Worm (Caenorhabditis elegans): ENCODE measurements around the gene pgap-2.
A peak's percentile ranks its signal among the peaks of the same experiment; 100 is the strongest.

The pgap-2 gene

DNA sequence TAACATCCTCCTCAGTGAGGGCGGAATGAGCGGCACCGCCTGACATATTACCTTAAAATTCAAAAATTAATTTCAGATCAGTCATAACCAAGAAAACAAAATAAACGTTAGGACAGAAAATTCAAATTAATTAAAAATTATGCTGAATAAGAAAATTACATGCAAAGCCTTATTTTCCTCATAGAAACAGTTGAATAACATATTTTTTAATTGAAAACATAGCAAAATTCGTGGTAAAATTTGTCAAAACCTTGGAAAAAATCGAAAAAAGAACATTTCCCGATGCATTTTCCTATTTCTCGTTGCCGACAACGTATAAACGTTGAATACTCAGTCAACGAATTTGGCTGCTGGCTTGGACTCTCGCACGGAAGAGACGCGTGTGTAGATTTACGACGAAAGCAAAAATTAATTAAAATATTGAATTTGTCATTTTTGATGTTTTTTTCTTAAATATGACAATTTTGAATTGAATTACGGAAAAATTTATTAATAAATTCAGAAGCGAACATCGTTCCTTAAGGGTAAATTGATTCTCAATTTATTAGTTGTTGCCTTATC, 48.8 kb downstream of the pgap-2 start, which contains the start of the genes rps-0 and rbg-3 (continued):
- TF ChIP-seq B0035.1 (tag; optimal IDR thresholded peaks at IDR 0.05) = no peak
- peak in 1 of 2 experiments; percentile 74 for TF ChIP-seq let-607 (tag; optimal IDR thresholded peaks at IDR 0.05)
- no peak for TF ChIP-seq let-526 (GFP tag; IDR thresholded peaks at IDR 0.05)
- peak; percentile 91 for TF ChIP-seq snpc-3.4 (tag; optimal IDR thresholded peaks at IDR 0.05)
- TF ChIP-seq tlf-1 (GFP tag; optimal IDR thresholded peaks at IDR 0.05) = peak; percentile 88
- TF ChIP-seq ceh-27 (GFP tag; optimal IDR thresholded peaks at IDR 0.05) = peak; percentile 74
- no peak for TF ChIP-seq zfh-2 (GFP tag; conservative IDR thresholded peaks at IDR 0.05)
- TF ChIP-seq T07F8.4 (tag; optimal IDR thresholded peaks at IDR 0.05) = no peak
- peak; percentile 83 for TF ChIP-seq mcd-1 (GFP tag; IDR thresholded peaks at IDR 0.05)
- no peak for TF ChIP-seq mes-4 (tag; optimal IDR thresholded peaks at IDR 0.05)
- TF ChIP-seq hrde-1 (tag; optimal IDR thresholded peaks at IDR 0.05; ENCODE audit: borderline replicate concordance) = no peak
- TF ChIP-seq nhr-179 (tag; optimal IDR thresholded peaks at IDR 0.05) = no peak
- TF ChIP-seq atf-7 (tag; optimal IDR thresholded peaks at IDR 0.05) = no peak
- peak; percentile 82 for TF ChIP-seq madf-6 (GFP tag; IDR thresholded peaks at IDR 0.05)
- TF ChIP-seq F10E7.11 (tag; optimal IDR thresholded peaks at IDR 0.05) = no peak
- TF ChIP-seq ztf-18 (tag; optimal IDR thresholded peaks at IDR 0.05) = peak; percentile 90
- TF ChIP-seq F57C9.4 (tag; optimal IDR thresholded peaks at IDR 0.05) = no peak
- TF ChIP-seq K12H6.12 (tag; optimal IDR thresholded peaks at IDR 0.05) = peak; percentile 49
- TF ChIP-seq him-1 (tag; optimal IDR thresholded peaks at IDR 0.05) = peak; percentile 40
- TF ChIP-seq hmg-1.2 (GFP tag; IDR thresholded peaks at IDR 0.05) = peak; percentile 89
- TF ChIP-seq ceh-100 (GFP tag; IDR thresholded peaks at IDR 0.05) = peak; percentile 27; the same call in 1 of the 2 replicates
- peak; percentile 99 for TF ChIP-seq F33H1.4 (GFP tag; IDR thresholded peaks at IDR 0.05)
- no peak for TF ChIP-seq tbx-9 (tag; optimal IDR thresholded peaks at IDR 0.05; ENCODE audit: borderline replicate concordance)
- TF ChIP-seq ets-4 (GFP tag; optimal IDR thresholded peaks at IDR 0.05) = no peak
- no peak for TF ChIP-seq aptf-2 (GFP tag; conservative IDR thresholded peaks at IDR 0.05)
- TF ChIP-seq ceh-79 (tag; optimal IDR thresholded peaks at IDR 0.05) = no peak
- TF ChIP-seq K11D2.4 (GFP tag; IDR thresholded peaks at IDR 0.05) = peak; percentile 76
- TF ChIP-seq ztf-25 (GFP tag; IDR thresholded peaks at IDR 0.05) = no peak
- peak; percentile 62 for TF ChIP-seq efl-1 (GFP tag; optimal IDR thresholded peaks at IDR 0.05)
- TF ChIP-seq snpc-4 (GFP tag; optimal IDR thresholded peaks at IDR 0.05) = no peak
- peak in 3 of 4 experiments; percentile 53 to 74 (median 61) for TF ChIP-seq snpc-4 (tag; optimal IDR thresholded peaks at IDR 0.05)
- no peak for TF ChIP-seq zim-3 (tag; optimal IDR thresholded peaks at IDR 0.05)
- no peak for TF ChIP-seq attf-6 (GFP tag; IDR thresholded peaks at IDR 0.05)
- no peak for TF ChIP-seq ceh-58 (GFP tag; IDR thresholded peaks at IDR 0.05)
- no peak for TF ChIP-seq ztf-3 (GFP tag; optimal IDR thresholded peaks at IDR 0.05)
- TF ChIP-seq dpl-1 (GFP tag; optimal IDR thresholded peaks at IDR 0.05) = peak; percentile 75
- no peak for TF ChIP-seq nfya-1 (tag; optimal IDR thresholded peaks at IDR 0.05; ENCODE audit: borderline replicate concordance, insufficient read depth)
- TF ChIP-seq Y56A3A.18 (GFP tag; IDR thresholded peaks at IDR 0.05) = no peak
- peak; percentile 42 for TF ChIP-seq madf-8 (GFP tag; conservative IDR thresholded peaks at IDR 0.05)
- TF ChIP-seq ceh-91 (GFP tag; IDR thresholded peaks at IDR 0.05) = peak; percentile 81
- no peak for TF ChIP-seq rpc-1 (optimal IDR thresholded peaks at IDR 0.05)
- TF ChIP-seq rpc-1 (tag; optimal IDR thresholded peaks at IDR 0.05) = no peak
- no peak for TF ChIP-seq hlh-26 (GFP tag; conservative IDR thresholded peaks at IDR 0.05)
- TF ChIP-seq ztf-22 (GFP tag; optimal IDR thresholded peaks at IDR 0.05) = no peak
- no peak for TF ChIP-seq dpff-1 (tag; optimal IDR thresholded peaks at IDR 0.05)
- no peak for TF ChIP-seq nfya-2 (GFP tag; IDR thresholded peaks at IDR 0.05)
- no peak for TF ChIP-seq aptf-3 (GFP tag; IDR thresholded peaks at IDR 0.05)
- peak; percentile 57; the same call in 1 of the 2 replicates for TF ChIP-seq Y67H2A.10 (GFP tag; conservative IDR thresholded peaks at IDR 0.05)
- TF ChIP-seq F22D6.2 (tag; optimal IDR thresholded peaks at IDR 0.05) = no peak

All from whole organism, young adult.